Worm (Caenorhabditis elegans): ENCODE results near the gene lst-6.

- no peak for TF ChIP-seq tab-1 (GFP tag; IDR thresholded peaks at IDR 0.05)
- no peak for TF ChIP-seq flt-1 (GFP tag; IDR thresholded peaks at IDR 0.05)
- no peak for TF ChIP-seq med-1 (GFP tag; optimal IDR thresholded peaks at IDR 0.05; ENCODE audit: insufficient read depth)
- no peak for TF ChIP-seq ref-1 (GFP tag; conservative IDR thresholded peaks at IDR 0.05)
These were observed 50.0 kb downstream of the lst-6 start, which contains the start of gene art-1 for ce11 chrII:6972185-6972737.
